Worm (Caenorhabditis elegans): ENCODE measurements around the gene klp-4.

DNA sequence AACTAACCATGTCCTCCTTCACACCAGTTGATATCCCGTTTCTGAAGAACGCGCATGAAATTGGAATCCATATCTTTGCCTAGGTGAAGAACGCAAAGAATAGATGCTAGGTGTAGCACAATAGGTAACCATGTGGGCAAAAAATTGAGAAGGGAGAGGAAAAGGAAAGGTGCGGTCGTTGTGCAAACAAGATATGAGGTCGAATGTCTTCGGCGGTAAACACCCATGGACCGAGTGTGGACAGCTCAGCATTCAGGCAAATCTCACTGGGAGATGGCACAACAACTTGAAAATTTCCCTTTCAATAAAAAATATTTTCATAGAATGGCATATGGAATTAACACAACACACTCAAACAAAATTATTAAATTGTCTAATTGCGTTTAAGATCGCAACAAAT is 31.0 kb upstream of the klp-4 start, which contains the start of gene F28B4.4:
- TF ChIP-seq T22C8.4 (GFP tag; IDR thresholded peaks at IDR 0.05) (no peak), med-1 (GFP tag; optimal IDR thresholded peaks at IDR 0.05; ENCODE audit: insufficient read depth) (no peak), flt-1 (GFP tag; IDR thresholded peaks at IDR 0.05) (no peak), ztf-29 (GFP tag; IDR thresholded peaks at IDR 0.05) (no peak), ztf-23 (GFP tag; IDR thresholded peaks at IDR 0.05) (no peak)
